Worm (Caenorhabditis elegans): ENCODE results near the gene T24C12.3.

T24C12.3 gene

DNA sequence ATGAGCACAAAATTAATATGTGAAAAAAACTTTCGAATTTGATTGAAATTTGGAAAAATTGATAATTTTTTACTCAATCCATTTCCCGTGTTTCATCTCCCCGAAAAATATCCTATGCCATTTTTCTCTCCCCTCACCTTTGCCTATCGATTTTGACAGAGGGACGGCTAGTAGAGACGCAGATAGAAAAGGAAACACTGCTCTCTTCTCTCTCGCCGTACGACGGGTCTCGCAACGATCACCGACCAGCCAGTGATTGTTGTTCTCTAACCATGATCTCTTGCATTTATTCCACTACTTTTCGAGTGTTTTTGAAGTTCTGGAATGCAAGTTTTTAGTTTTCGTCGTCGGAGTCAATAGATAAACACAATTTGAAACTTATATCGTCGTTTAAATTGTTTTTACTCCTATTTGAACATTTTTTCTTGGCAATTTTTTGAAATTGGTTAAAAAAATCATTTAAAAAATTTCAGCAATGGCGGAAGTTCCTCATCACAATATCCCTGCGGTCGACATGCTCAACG lies 33.8 kb upstream of the T24C12.3 start, which contains the start of gene vha-15 (continued):
- TF ChIP-seq ces-1 (GFP tag; optimal IDR thresholded peaks at IDR 0.05) (no peak), egl-27 (tag; optimal IDR thresholded peaks at IDR 0.05) (no peak), lsy-2 (tag; optimal IDR thresholded peaks at IDR 0.05) (peak; percentile 86 to 93), vab-7 (GFP tag; IDR thresholded peaks at IDR 0.05) (no peak; the same call in 1 of the 2 replicates), dmd-8 (GFP tag; IDR thresholded peaks at IDR 0.05) (no peak), mxl-2 (GFP tag; conservative IDR thresholded peaks at IDR 0.05) (no peak), tag-97 (GFP tag; IDR thresholded peaks at IDR 0.05) (no peak), aly-2 (tag; optimal IDR thresholded peaks at IDR 0.05) (no peak), madf-9 (GFP tag; conservative IDR thresholded peaks at IDR 0.05) (no peak), dve-1 (tag; optimal IDR thresholded peaks at IDR 0.05; ENCODE audit: insufficient read depth) (peak; percentile 80), F37D6.2 (tag; optimal IDR thresholded peaks at IDR 0.05) (no peak), mdt-29 (GFP tag; IDR thresholded peaks at IDR 0.05) (no peak), mxl-3 (GFP tag; optimal IDR thresholded peaks at IDR 0.05) (no peak), Y5F2A.4 (GFP tag; optimal IDR thresholded peaks at IDR 0.05) (no peak), jun-1 (tag; optimal IDR thresholded peaks at IDR 0.05) (no peak), unc-62 (GFP tag; optimal IDR thresholded peaks at IDR 0.05 in 1 of 2) (peak in 1 of 2 experiments; percentile 81), unc-62 (tag; optimal IDR thresholded peaks at IDR 0.05) (no peak), nhr-11 (tag; optimal IDR thresholded peaks at IDR 0.05) (peak; percentile 61), aha-1 (tag) (peak; percentile 89), spr-3 (GFP tag; optimal IDR thresholded peaks at IDR 0.05) (no peak), daf-12 (tag; optimal IDR thresholded peaks at IDR 0.05) (no peak), nhr-42 (GFP tag; IDR thresholded peaks at IDR 0.05) (no peak), R02D3.7 (tag; optimal IDR thresholded peaks at IDR 0.05) (no peak), snpc-4 (tag; optimal IDR thresholded peaks at IDR 0.05) (no peak), F10B5.3 (tag; optimal IDR thresholded peaks at IDR 0.05) (no peak), pqm-1 (tag; optimal IDR thresholded peaks at IDR 0.05) (peak; percentile 60), attf-4 (tag; optimal IDR thresholded peaks at IDR 0.05) (no peak), ctbp-1 (GFP tag; IDR thresholded peaks at IDR 0.05) (peak; percentile 69), ceh-28 (tag; optimal IDR thresholded peaks at IDR 0.05) (peak; percentile 65), duxl-1 (tag; optimal IDR thresholded peaks at IDR 0.05; ENCODE audit: poor library complexity) (peak; percentile 51), lir-3 (tag; optimal IDR thresholded peaks at IDR 0.05) (no peak), dpl-1 (GFP tag; optimal IDR thresholded peaks at IDR 0.05) (peak; percentile 58), ceh-62 (tag; optimal IDR thresholded peaks at IDR 0.05) (no peak), lin-39 (tag; optimal IDR thresholded peaks at IDR 0.05) (no peak), nhr-10 (tag; optimal IDR thresholded peaks at IDR 0.05) (no peak), hlh-30 (tag; optimal IDR thresholded peaks at IDR 0.05; ENCODE audit: insufficient read depth) (peak; percentile 76), sdz-12 (GFP tag; optimal IDR thresholded peaks at IDR 0.05) (no peak), F49E8.2 (tag; optimal IDR thresholded peaks at IDR 0.05; ENCODE audit: borderline replicate concordance) (no peak), ceh-32 (tag; optimal IDR thresholded peaks at IDR 0.05; ENCODE audit: poor library complexity) (no peak), daf-8 (GFP tag; IDR thresholded peaks at IDR 0.05) (no peak), cey-2 (tag; optimal IDR thresholded peaks at IDR 0.05; ENCODE audit: borderline replicate concordance, insufficient read depth) (no peak), ceh-20 (GFP tag; IDR thresholded peaks at IDR 0.05) (no peak), mes-2 (tag; optimal IDR thresholded peaks at IDR 0.05; ENCODE audit: poor library complexity, severe bottlenecking) (peak; percentile 85), nhr-111 (GFP tag; optimal IDR thresholded peaks at IDR 0.05) (no peak), nhr-76 (tag; optimal IDR thresholded peaks at IDR 0.05) (no peak), unc-39 (tag; optimal IDR thresholded peaks at IDR 0.05) (no peak), saeg-2 (GFP tag; IDR thresholded peaks at IDR 0.05) (no peak), mdl-1 (tag; optimal IDR thresholded peaks at IDR 0.05) (peak in 1 of 2 experiments; percentile 60), ceh-82 (tag; optimal IDR thresholded peaks at IDR 0.05) (no peak), rbr-2 (tag; optimal IDR thresholded peaks at IDR 0.05) (peak; percentile 82), php-3 (GFP tag; IDR thresholded peaks at IDR 0.05) (no peak), nhr-6 (tag; optimal IDR thresholded peaks at IDR 0.05) (peak; percentile 68)

All from whole organism, L4 larva.